Fruit fly (Drosophila melanogaster): ENCODE measurements around the gene eas.
A peak's percentile ranks its signal among the peaks of the same experiment; 100 is the strongest.

Gene eas

DNA sequence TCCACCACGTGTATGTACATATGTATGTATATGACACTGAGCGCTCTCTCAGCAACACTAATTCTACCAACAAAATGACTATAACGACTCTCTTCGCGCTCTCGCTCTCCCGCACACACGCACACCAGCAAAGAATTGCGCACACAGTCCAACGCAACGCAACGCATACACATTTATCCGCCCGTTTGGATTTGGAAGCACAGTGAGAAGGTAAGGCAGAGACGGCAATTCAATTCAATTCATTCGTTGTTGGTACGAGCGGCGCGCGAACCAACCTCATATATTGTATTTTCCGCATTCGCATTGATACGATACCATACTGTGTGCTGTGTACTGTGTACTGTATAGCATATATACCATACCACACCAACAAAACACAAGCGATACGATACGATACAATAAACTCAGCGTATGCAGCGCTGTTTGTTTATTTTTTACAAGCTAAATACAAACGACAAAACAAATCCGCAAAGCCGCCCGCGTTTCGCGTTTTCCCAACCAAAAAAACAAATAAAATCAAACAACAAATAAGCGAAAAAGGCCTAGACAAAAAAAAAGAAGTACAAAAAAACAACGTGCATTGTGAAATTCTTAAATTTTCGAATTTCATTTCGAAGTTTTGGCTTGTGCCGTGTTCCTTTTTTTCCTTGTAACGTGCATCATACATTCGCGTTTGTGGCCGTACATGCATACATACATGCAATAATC lies 55.5 kb downstream of the eas start, which contains the start of the genes CG9921 and Dsp1:
Gene CG9921, minus strand, starts transcription at position 167 of the 708 bp plus-strand sequence.
Gene Dsp1, plus strand, starts transcription at position 179 of the 708 bp plus-strand sequence.
- TF ChIP-seq tai (GFP tag; optimal IDR thresholded peaks at IDR 0.05) (no peak), GATAd (GFP tag; optimal IDR thresholded peaks at IDR 0.05) (no peak), CrebA (GFP tag; optimal IDR thresholded peaks at IDR 0.05; ENCODE audit: borderline replicate concordance) (no peak), Hr78 (GFP tag; optimal IDR thresholded peaks at IDR 0.05) (no peak), h (GFP tag; optimal IDR thresholded peaks at IDR 0.05) (no peak), N (GFP tag; optimal IDR thresholded peaks at IDR 0.05) (peak; percentile 62), usp (GFP tag; optimal IDR thresholded peaks at IDR 0.05) (no peak), ey (GFP tag; optimal IDR thresholded peaks at IDR 0.05) (no peak), CG9705 (GFP tag; optimal IDR thresholded peaks at IDR 0.05) (no peak), Mio (GFP tag; optimal IDR thresholded peaks at IDR 0.05) (no peak), Jra (GFP tag; optimal IDR thresholded peaks at IDR 0.05) (peak; percentile 0), Rel (GFP tag; optimal IDR thresholded peaks at IDR 0.05) (peak; percentile 57), Rel (tag; optimal IDR thresholded peaks at IDR 0.05) (peak; percentile 43), foxo (GFP tag; optimal IDR thresholded peaks at IDR 0.05) (no peak), dl (GFP tag; optimal IDR thresholded peaks at IDR 0.05; ENCODE audit: insufficient read depth in 1 of 2, partially characterized antibody in 2 of 2) (peak; percentile 76 to 83), woc (GFP tag; optimal IDR thresholded peaks at IDR 0.05) (no peak), rgr (GFP tag; optimal IDR thresholded peaks at IDR 0.05) (no peak), Sp1 (GFP tag; optimal IDR thresholded peaks at IDR 0.05) (no peak), Myc (optimal IDR thresholded peaks at IDR 0.05) (no peak), lola (GFP tag; optimal IDR thresholded peaks at IDR 0.05) (no peak), Hnf4 (GFP tag; optimal IDR thresholded peaks at IDR 0.05) (peak; percentile 13), OdsH (GFP tag; optimal IDR thresholded peaks at IDR 0.05) (no peak), sage (GFP tag; optimal IDR thresholded peaks at IDR 0.05) (peak; percentile 22), dsf (GFP tag; optimal IDR thresholded peaks at IDR 0.05; ENCODE audit: borderline replicate concordance) (no peak), Vsx2 (GFP tag; optimal IDR thresholded peaks at IDR 0.05; ENCODE audit: partially characterized antibody) (peak; percentile 63), Dif (GFP tag; optimal IDR thresholded peaks at IDR 0.05; ENCODE audit: partially characterized antibody) (peak; percentile 90), Abd-B (GFP tag; optimal IDR thresholded peaks at IDR 0.05) (no peak), jim (GFP tag; optimal IDR thresholded peaks at IDR 0.05) (no peak), br (GFP tag; optimal IDR thresholded peaks at IDR 0.05) (no peak), Dfd (GFP tag; optimal IDR thresholded peaks at IDR 0.05) (no peak), fru (GFP tag; optimal IDR thresholded peaks at IDR 0.05) (peak; percentile 2), dmrt93B (GFP tag; optimal IDR thresholded peaks at IDR 0.05) (no peak), psq (GFP tag; optimal IDR thresholded peaks at IDR 0.05) (no peak), pan (optimal IDR thresholded peaks at IDR 0.05) (no peak), sv (GFP tag; optimal IDR thresholded peaks at IDR 0.05) (no peak), CG32264 (GFP tag; optimal IDR thresholded peaks at IDR 0.05) (no peak), Hr83 (GFP tag; optimal IDR thresholded peaks at IDR 0.05; ENCODE audit: poor library complexity, severe bottlenecking) (peak; percentile 61), brk (GFP tag; optimal IDR thresholded peaks at IDR 0.05) (no peak), HLH106 (tag; optimal IDR thresholded peaks at IDR 0.05) (no peak)

DNA sequence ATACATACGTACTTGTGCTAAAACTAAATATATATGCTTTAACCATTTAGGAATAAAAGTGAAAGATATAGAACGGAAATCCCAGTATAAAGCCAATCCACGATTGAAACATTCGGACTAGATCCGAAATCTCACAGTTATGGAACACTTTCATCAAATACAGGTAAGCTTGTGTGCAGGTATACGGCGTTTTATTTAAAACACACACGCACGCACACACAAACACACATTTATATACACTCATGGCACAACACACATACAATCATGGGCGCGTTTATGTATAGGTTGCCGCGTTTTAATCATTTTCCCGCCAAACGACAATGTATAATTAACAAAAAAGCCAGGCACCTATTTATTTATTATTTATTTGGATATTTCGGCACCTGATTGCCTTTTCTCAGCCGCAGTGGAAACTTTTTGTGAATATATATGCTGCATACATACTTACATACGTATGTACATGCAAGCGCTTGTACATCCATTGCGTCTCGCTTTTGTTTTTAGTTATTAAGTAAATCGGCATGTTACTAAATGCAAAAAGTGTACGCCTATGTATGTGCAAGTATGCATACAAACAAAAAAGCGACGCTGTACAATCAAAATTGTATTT lies 56.2 kb downstream of the eas start:
- TF ChIP-seq OdsH (GFP tag; optimal IDR thresholded peaks at IDR 0.05) (no peak), Rel (GFP tag; optimal IDR thresholded peaks at IDR 0.05) (no peak), Rel (tag; optimal IDR thresholded peaks at IDR 0.05) (no peak), h (GFP tag; optimal IDR thresholded peaks at IDR 0.05) (no peak), woc (GFP tag; optimal IDR thresholded peaks at IDR 0.05) (no peak), Dif (GFP tag; optimal IDR thresholded peaks at IDR 0.05; ENCODE audit: partially characterized antibody) (no peak), sage (GFP tag; optimal IDR thresholded peaks at IDR 0.05) (no peak), dsf (GFP tag; optimal IDR thresholded peaks at IDR 0.05; ENCODE audit: borderline replicate concordance) (no peak), ey (GFP tag; optimal IDR thresholded peaks at IDR 0.05) (no peak), Jra (GFP tag; optimal IDR thresholded peaks at IDR 0.05) (no peak), fru (GFP tag; optimal IDR thresholded peaks at IDR 0.05) (no peak), br (GFP tag; optimal IDR thresholded peaks at IDR 0.05) (no peak), usp (GFP tag; optimal IDR thresholded peaks at IDR 0.05) (no peak), CrebA (GFP tag; optimal IDR thresholded peaks at IDR 0.05; ENCODE audit: borderline replicate concordance) (peak; percentile 27), Vsx2 (GFP tag; optimal IDR thresholded peaks at IDR 0.05; ENCODE audit: partially characterized antibody) (no peak), Mio (GFP tag; optimal IDR thresholded peaks at IDR 0.05) (no peak), N (GFP tag; optimal IDR thresholded peaks at IDR 0.05) (peak; percentile 37)
